Worm (Caenorhabditis elegans) whole organism, young adult: Measurements from ENCODE around the gene H21P03.10.

ENCODE experiments used
- B0035.1 ChIP-seq: sonication (generic microtip); optimal IDR thresholded peaks from 2 replicates; lab custom pipeline; 2016; ENCODE audit warnings: missing genetic modification characterization, mild to moderate bottlenecking, missing compliant biosample characterization, missing genotype, missing genetic modification reagents
- B0261.1 ChIP-seq: sonication (generic microtip); optimal IDR thresholded peaks from 2 replicates; lab custom pipeline; 2016; ENCODE audit warnings: mild to moderate bottlenecking, missing genetic modification characterization, moderate library complexity, missing compliant biosample characterization
- C17E4.6 ChIP-seq: fragments of 200-800 bp; sonication (Bioruptor generic); IDR thresholded peaks from 2 replicates; pipeline ENCODE4 v1.3.6; 2022; ENCODE audit warnings: missing genetic modification reagents, missing genetic modification characterization, missing compliant biosample characterization
- D2030.7 ChIP-seq: fragments of 200-800 bp; sonication (Bioruptor generic); IDR thresholded peaks from 2 replicates; pipeline ENCODE4 v1.3.6; 2022; ENCODE audit warnings: missing genetic modification reagents, missing genetic modification characterization, missing compliant biosample characterization
- F57A8.1 ChIP-seq: fragments of 200-800 bp; sonication (Bioruptor generic); optimal IDR thresholded peaks from 2 replicates; lab custom pipeline; 2018; ENCODE audit warnings: mild to moderate bottlenecking, missing genetic modification characterization, moderate library complexity, missing compliant biosample characterization
- Y56A3A.18 ChIP-seq: fragments of 200-800 bp; sonication (Bioruptor generic); IDR thresholded peaks from 2 replicates; pipeline ENCODE4 v1.3.6; 2022; ENCODE audit warnings: missing genetic modification reagents, missing genetic modification characterization, missing compliant biosample characterization
- Y67H2A.10 ChIP-seq: fragments of 200-800 bp; sonication (Bioruptor generic); conservative IDR thresholded peaks from 2 replicates; pipeline ENCODE4 v1.3.6; 2022; ENCODE audit warnings: missing genetic modification reagents, missing genetic modification characterization, missing compliant biosample characterization
- ama-1 ChIP-seq, 3 experiments: fragments of 150-350 bp in 1 of 3; sonication (generic microtip) in 2 of 3; optimal IDR thresholded peaks; 2 replicates each; lab custom pipeline; 2014 to 2018; ENCODE audit warnings: missing biosample characterization in 2 of 3, missing genetic modification characterization in 2 of 3, missing genetic modification reagents in 2 of 3
- aptf-2 ChIP-seq: fragments of 200-800 bp; sonication (Bioruptor generic); conservative IDR thresholded peaks from 2 replicates; pipeline ENCODE4 v1.3.6; 2022; ENCODE audit warnings: missing genetic modification reagents, missing genetic modification characterization, missing compliant biosample characterization
- athp-1 ChIP-seq: sonication (generic microtip); optimal IDR thresholded peaks from 2 replicates; lab custom pipeline; 2017; ENCODE audit warnings: mild to moderate bottlenecking, missing genetic modification characterization, missing compliant biosample characterization
- attf-3 ChIP-seq: fragments of 200-800 bp; sonication (Bioruptor generic); conservative IDR thresholded peaks from 2 replicates; pipeline ENCODE4 v1.3.6; 2022; ENCODE audit warnings: missing genetic modification reagents, missing genetic modification characterization, missing compliant biosample characterization
- bed-1 ChIP-seq: fragments of 200-800 bp; sonication (Bioruptor generic); IDR thresholded peaks from 2 replicates; pipeline ENCODE4 v1.3.6; 2022; ENCODE audit warnings: missing genetic modification reagents, missing genetic modification characterization, missing compliant biosample characterization
- bed-2 ChIP-seq: fragments of 200-800 bp; sonication (Bioruptor generic); IDR thresholded peaks from 2 replicates; pipeline ENCODE4 v1.3.6; 2022; ENCODE audit warnings: missing genetic modification reagents, missing genetic modification characterization, missing compliant biosample characterization
- ccch-3 ChIP-seq: fragments of 200-800 bp; sonication (Bioruptor generic); optimal IDR thresholded peaks from 2 replicates; lab custom pipeline; 2018; ENCODE audit warnings: mild to moderate bottlenecking, missing genetic modification characterization, missing compliant biosample characterization
- ceh-27 ChIP-seq: fragments of 200-800 bp; sonication (Bioruptor generic); optimal IDR thresholded peaks from 2 replicates; lab custom pipeline; 2018; ENCODE audit warnings: mild to moderate bottlenecking, missing genetic modification characterization, moderate library complexity, missing compliant biosample characterization
- chd-7 ChIP-seq: sonication (generic microtip); optimal IDR thresholded peaks from 2 replicates; lab custom pipeline; 2016; ENCODE audit warnings: mild to moderate bottlenecking, missing genetic modification characterization, moderate library complexity, missing compliant biosample characterization
- dox-1 ChIP-seq: fragments of 200-800 bp; sonication (Bioruptor generic); IDR thresholded peaks from 2 replicates; pipeline ENCODE4 v1.3.6; 2022; ENCODE audit warnings: missing genetic modification reagents, missing genetic modification characterization, missing compliant biosample characterization
- efl-1 ChIP-seq: fragments of 150-350 bp; optimal IDR thresholded peaks from 2 replicates; lab custom pipeline; 2014; ENCODE audit warnings: missing biosample characterization, missing genetic modification reagents, missing genetic modification characterization
- egrh-3 ChIP-seq: fragments of 200-800 bp; sonication (Bioruptor generic); IDR thresholded peaks from 2 replicates; pipeline ENCODE4 v1.3.6; 2022; ENCODE audit warnings: missing genetic modification reagents, missing genetic modification characterization, missing compliant biosample characterization
- fkh-3 ChIP-seq: sonication (generic microtip); optimal IDR thresholded peaks from 2 replicates; lab custom pipeline; 2016; ENCODE audit warnings: mild to moderate bottlenecking, missing genetic modification characterization, missing compliant biosample characterization
- hlh-12 ChIP-seq: sonication (generic microtip); optimal IDR thresholded peaks from 2 replicates; lab custom pipeline; 2016; ENCODE audit warnings: missing genetic modification characterization, missing compliant biosample characterization
- hmg-1.2 ChIP-seq: fragments of 200-800 bp; sonication (Bioruptor generic); IDR thresholded peaks from 2 replicates; pipeline ENCODE4 v1.3.6; 2022; ENCODE audit warnings: missing genetic modification reagents, missing genetic modification characterization, missing compliant biosample characterization
- hmg-20 ChIP-seq: fragments of 200-800 bp; sonication (Bioruptor generic); IDR thresholded peaks from 2 replicates; pipeline ENCODE4 v1.3.6; 2022; ENCODE audit warnings: missing genetic modification reagents, missing genetic modification characterization, missing compliant biosample characterization
- hrde-1 ChIP-seq: sonication (generic microtip); optimal IDR thresholded peaks from 2 replicates; lab custom pipeline; 2016; ENCODE audit warnings: missing genetic modification characterization, mild to moderate bottlenecking, missing compliant biosample characterization, moderate library complexity, missing genotype, missing genetic modification reagents, borderline replicate concordance
- hsf-1 ChIP-seq: fragments of 200-800 bp; sonication (Bioruptor generic); IDR thresholded peaks from 2 replicates; pipeline ENCODE4 v1.3.6; 2022; ENCODE audit warnings: missing genetic modification reagents, missing genetic modification characterization, missing compliant biosample characterization
- lin-26 ChIP-seq: fragments of 200-800 bp; sonication (Bioruptor generic); IDR thresholded peaks from 2 replicates; pipeline ENCODE4 v1.3.6; 2022; ENCODE audit warnings: missing genetic modification reagents, missing genetic modification characterization, missing compliant biosample characterization
- lsy-27 ChIP-seq: sonication (generic microtip); optimal IDR thresholded peaks from 2 replicates; lab custom pipeline; 2017; ENCODE audit warnings: missing genetic modification characterization, mild to moderate bottlenecking, missing compliant biosample characterization, antibody characterized with exemption, missing genotype, borderline replicate concordance; ENCODE audit not compliant: insufficient read depth
- madf-10 ChIP-seq: sonication (generic microtip); optimal IDR thresholded peaks from 2 replicates; lab custom pipeline; 2016; ENCODE audit warnings: mild to moderate bottlenecking, missing genetic modification characterization, missing compliant biosample characterization
- mxl-1 ChIP-seq: sonication (generic microtip); optimal IDR thresholded peaks from 2 replicates; lab custom pipeline; 2016; ENCODE audit warnings: missing genetic modification characterization, missing compliant biosample characterization
- nfya-1 ChIP-seq: sonication (generic microtip); optimal IDR thresholded peaks from 2 replicates; lab custom pipeline; 2017; ENCODE audit warnings: antibody characterized with exemption, missing compliant biosample characterization, missing genetic modification characterization, borderline replicate concordance; ENCODE audit not compliant: insufficient read depth
- nhr-120 ChIP-seq: fragments of 200-800 bp; sonication (Bioruptor generic); IDR thresholded peaks from 2 replicates; pipeline ENCODE4 v1.3.6; 2022; ENCODE audit warnings: missing genetic modification characterization, missing compliant biosample characterization
- nhr-179 ChIP-seq: sonication (generic microtip); optimal IDR thresholded peaks from 2 replicates; lab custom pipeline; 2016; ENCODE audit warnings: mild to moderate bottlenecking, missing genetic modification characterization, missing compliant biosample characterization
- nhr-27 ChIP-seq: fragments of 200-800 bp; sonication (Bioruptor generic); optimal IDR thresholded peaks from 2 replicates; lab custom pipeline; 2018; ENCODE audit warnings: mild to moderate bottlenecking, missing genetic modification characterization, moderate library complexity, missing compliant biosample characterization
- nhr-90 ChIP-seq: sonication (generic microtip); optimal IDR thresholded peaks from 2 replicates; lab custom pipeline; 2016; ENCODE audit warnings: missing genotype, mild to moderate bottlenecking, missing genetic modification characterization, missing compliant biosample characterization
- pbrm-1 ChIP-seq: fragments of 200-800 bp; sonication (Bioruptor generic); IDR thresholded peaks from 2 replicates; pipeline ENCODE4 v1.3.6; 2022; ENCODE audit warnings: missing genetic modification reagents, missing genetic modification characterization, missing compliant biosample characterization
- rec-8 ChIP-seq, 2 experiments: sonication (generic microtip); optimal IDR thresholded peaks; 2 replicates each; lab custom pipeline; 2016; ENCODE audit warnings: mild to moderate bottlenecking in 2 of 2, missing genetic modification characterization in 2 of 2, missing genetic modification reagents in 2 of 2, missing genotype in 2 of 2, missing biosample characterization in 1 of 2, missing compliant biosample characterization in 1 of 2, moderate library complexity in 1 of 2
- repo-1 ChIP-seq: sonication (generic microtip); optimal IDR thresholded peaks from 2 replicates; lab custom pipeline; 2017; ENCODE audit warnings: mild to moderate bottlenecking, missing genetic modification characterization, missing compliant biosample characterization
- sdz-38 ChIP-seq: sonication (generic microtip); optimal IDR thresholded peaks from 2 replicates; lab custom pipeline; 2016; ENCODE audit warnings: missing genotype, missing genetic modification characterization, missing compliant biosample characterization
- snpc-1.1 ChIP-seq: sonication (generic microtip); optimal IDR thresholded peaks from 2 replicates; lab custom pipeline; 2017; ENCODE audit warnings: missing genetic modification characterization, mild to moderate bottlenecking, missing compliant biosample characterization, antibody characterized with exemption, moderate library complexity, missing genotype, missing genetic modification reagents; ENCODE audit not compliant: insufficient read depth
- snpc-1.3 ChIP-seq: sonication (generic microtip); optimal IDR thresholded peaks from 2 replicates; lab custom pipeline; 2017; ENCODE audit warnings: missing genetic modification characterization, mild to moderate bottlenecking, missing compliant biosample characterization, antibody characterized with exemption, moderate library complexity, missing genotype, missing genetic modification reagents; ENCODE audit not compliant: insufficient read depth
- sptf-2 ChIP-seq: fragments of 200-800 bp; sonication (Bioruptor generic); optimal IDR thresholded peaks from 2 replicates; lab custom pipeline; 2018; ENCODE audit warnings: mild to moderate bottlenecking, missing genetic modification characterization, missing compliant biosample characterization
- tbx-9 ChIP-seq: sonication (generic microtip); optimal IDR thresholded peaks from 2 replicates; lab custom pipeline; 2016; ENCODE audit warnings: borderline replicate concordance, missing genetic modification characterization, inconsistent platforms, missing compliant biosample characterization
- unc-62 ChIP-seq: fragments of 150-350 bp; optimal IDR thresholded peaks from 2 replicates; lab custom pipeline; 2014; ENCODE audit warnings: missing biosample characterization, missing genetic modification reagents, missing genetic modification characterization
- xnd-1 ChIP-seq: sonication (generic microtip); optimal IDR thresholded peaks from 2 replicates; lab custom pipeline; 2016; ENCODE audit warnings: missing genotype, missing genetic modification reagents, missing genetic modification characterization, missing compliant biosample characterization
- zim-3 ChIP-seq: sonication (generic microtip); optimal IDR thresholded peaks from 2 replicates; lab custom pipeline; 2017; ENCODE audit warnings: mild to moderate bottlenecking, missing genetic modification characterization, moderate library complexity, missing compliant biosample characterization
- ztf-18 ChIP-seq: sonication (generic microtip); optimal IDR thresholded peaks from 2 replicates; lab custom pipeline; 2016; ENCODE audit warnings: missing genotype, mild to moderate bottlenecking, missing genetic modification characterization, missing compliant biosample characterization
- ztf-22 ChIP-seq: fragments of 200-800 bp; sonication (Bioruptor generic); optimal IDR thresholded peaks from 2 replicates; lab custom pipeline; 2018; ENCODE audit warnings: mild to moderate bottlenecking, missing genetic modification characterization, moderate library complexity, missing compliant biosample characterization
- ztf-25 ChIP-seq: fragments of 200-800 bp; sonication (Bioruptor generic); IDR thresholded peaks from 2 replicates; pipeline ENCODE4 v1.3.6; 2022; ENCODE audit warnings: missing genetic modification reagents, missing genetic modification characterization, missing compliant biosample characterization

H21P03.10 gene

DNA sequence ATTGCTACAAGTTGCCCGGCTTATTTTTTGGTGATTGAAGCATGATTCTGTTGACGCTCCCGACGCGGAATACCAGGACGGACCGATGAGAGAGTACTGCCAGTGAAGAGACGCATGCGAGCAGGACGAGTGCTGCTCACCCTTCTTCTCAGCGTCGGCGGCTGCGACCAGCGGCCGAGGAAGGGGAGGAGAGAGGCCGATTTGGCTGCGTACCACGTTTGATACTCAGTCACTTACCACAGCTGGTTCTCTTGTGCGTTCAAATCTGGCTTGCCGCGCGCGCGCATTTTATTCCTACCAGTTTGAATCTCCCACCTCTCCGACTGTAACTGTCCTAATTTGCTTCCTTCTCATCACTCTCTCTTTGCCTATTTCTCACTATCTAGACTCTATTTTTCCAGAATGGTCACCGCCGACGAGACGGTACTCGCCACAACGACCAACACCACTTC, 23.7 kb downstream of the H21P03.10 start, which contains the start of gene mep-1 (continued):
- TF ChIP-seq egrh-3 (GFP tag; lab: Robert Waterston, UW) (peak; percentile 92), ztf-18 (tag; lab: Kevin White, UChicago) (no peak), ztf-25 (no peak), pbrm-1 (peak; percentile 19; the same call in 1 of the 2 replicates), rec-8 (tag; optimal IDR thresholded peaks at IDR 0.05; lab: Kevin White, UChicago) (no peak), hlh-12 (no peak), Y67H2A.10 (GFP tag; lab: Robert Waterston, UW) (no peak), B0035.1 (tag; lab: Kevin White, UChicago) (no peak), Y56A3A.18 (GFP tag; lab: Robert Waterston, UW) (no peak), B0261.1 (no peak), C17E4.6 (GFP tag; lab: Robert Waterston, UW) (no peak), zim-3 (tag; lab: Kevin White, UChicago) (peak; percentile 50), athp-1 (tag; lab: Kevin White, UChicago) (peak; percentile 8), ztf-22 (GFP tag; lab: Kevin White, UChicago) (no peak), xnd-1 (tag; lab: Kevin White, UChicago) (no peak), attf-3 (GFP tag; lab: Robert Waterston, UW) (peak; percentile 60), nhr-179 (no peak), nfya-1 (no peak), nhr-90 (tag; lab: Kevin White, UChicago) (no peak), hrde-1 (tag; lab: Kevin White, UChicago) (peak; percentile 11), snpc-1.1 (tag; lab: Kevin White, UChicago) (no peak), fkh-3 (no peak), ccch-3 (GFP tag; lab: Kevin White, UChicago) (no peak), dox-1 (GFP tag; lab: Robert Waterston, UW) (peak; percentile 13; the same call in 1 of the 2 replicates), snpc-1.3 (no peak), sdz-38 (tag; lab: Kevin White, UChicago) (no peak), tbx-9 (tag; lab: Kevin White, UChicago) (no peak), ceh-27 (GFP tag; lab: Kevin White, UChicago) (peak; percentile 76), hmg-1.2 (GFP tag; lab: Robert Waterston, UW) (peak; percentile 92), sptf-2 (GFP tag; lab: Kevin White, UChicago) (no peak), unc-62 (no peak), madf-10 (tag; lab: Kevin White, UChicago) (peak; percentile 68), hsf-1 (peak; percentile 20; the same call in 1 of the 2 replicates), hmg-20 (GFP tag; lab: Robert Waterston, UW) (no peak), lin-26 (peak; percentile 58), aptf-2 (GFP tag; lab: Robert Waterston, UW) (no peak), chd-7 (no peak), nhr-120 (GFP tag; lab: Robert Waterston, UW) (no peak), bed-2 (GFP tag; lab: Robert Waterston, UW) (no peak), efl-1 (GFP tag; lab: Kevin White, UChicago) (no peak), ama-1 (optimal IDR thresholded peaks at IDR 0.05; lab: Kevin White, UChicago) (no peak), ama-1 (GFP tag; optimal IDR thresholded peaks at IDR 0.05; lab: Kevin White, UChicago) (no peak), bed-1 (GFP tag; lab: Robert Waterston, UW) (no peak), nhr-27 (tag; lab: Kevin White, UChicago) (no peak), D2030.7 (no peak), mxl-1 (peak; percentile 1), F57A8.1 (GFP tag; lab: Kevin White, UChicago) (no peak), lsy-27 (no peak), repo-1 (tag; lab: Kevin White, UChicago) (no peak)
